Fruit fly (Drosophila melanogaster): ENCODE data around the gene Mpc1.

Gene Mpc1

DNA sequence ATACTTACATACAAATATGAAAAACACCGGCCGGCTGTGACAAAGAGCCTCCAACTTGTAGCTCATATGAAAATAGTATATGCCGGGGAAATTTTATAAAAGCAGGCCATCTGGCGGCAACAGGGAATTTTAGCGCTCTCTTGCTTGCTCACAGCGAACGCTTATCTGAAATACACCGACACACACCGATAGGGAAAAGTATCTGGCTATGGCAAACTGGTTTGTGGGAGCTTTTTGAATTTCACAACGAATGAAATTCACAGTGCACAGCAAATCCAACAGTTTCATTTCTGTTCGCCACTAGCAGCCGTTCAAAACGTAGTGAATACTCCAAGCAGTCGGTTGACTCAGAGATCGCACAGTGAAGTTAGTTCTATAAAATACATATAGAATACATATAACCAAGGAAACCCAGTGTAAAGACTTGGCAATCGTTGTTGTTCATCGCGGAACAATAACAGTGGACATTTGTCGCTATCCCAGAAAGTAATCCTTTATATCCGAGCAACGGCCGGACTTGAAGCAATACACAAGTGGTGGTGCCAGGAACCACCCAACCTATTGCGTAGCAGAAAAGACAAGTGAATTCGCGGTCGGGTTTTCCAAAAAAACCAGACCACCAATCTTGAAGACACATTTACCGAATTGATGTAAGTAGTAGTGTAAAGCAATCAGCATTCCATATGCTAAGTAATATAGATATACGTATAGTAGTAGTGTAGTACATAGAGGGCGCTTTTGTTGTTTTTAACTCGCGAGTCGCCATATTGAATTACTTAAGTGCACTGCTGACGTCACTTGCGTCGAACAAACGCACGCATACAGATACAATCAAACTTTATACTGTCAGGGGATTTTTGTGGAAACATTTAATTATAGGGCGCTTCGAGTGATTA, 10.2 kb downstream of the Mpc1 start (continued):
- TF ChIP-seq CG8632 (GFP tag; optimal IDR thresholded peaks at IDR 0.05): no peak
- peak; percentile 57 for TF ChIP-seq esn (GFP tag; optimal IDR thresholded peaks at IDR 0.05)
- no peak for TF ChIP-seq Ets21C (GFP tag; optimal IDR thresholded peaks at IDR 0.05)
- TF ChIP-seq CG8319 (GFP tag; optimal IDR thresholded peaks at IDR 0.05): no peak
- no peak for TF ChIP-seq CG6276 (GFP tag; optimal IDR thresholded peaks at IDR 0.05)
- TF ChIP-seq Hr39 (GFP tag; optimal IDR thresholded peaks at IDR 0.05): no peak
- peak; percentile 67 for TF ChIP-seq CG9139 (GFP tag; optimal IDR thresholded peaks at IDR 0.05)
- peak; percentile 51 for TF ChIP-seq Met (GFP tag; optimal IDR thresholded peaks at IDR 0.05)
- peak; percentile 33; the same call in 1 of the 3 replicates for TF ChIP-seq eg (GFP tag; IDR thresholded peaks at IDR 0.05)
- TF ChIP-seq CG15336 (GFP tag; IDR thresholded peaks at IDR 0.05): no peak
- TF ChIP-seq CG11762 (GFP tag; optimal IDR thresholded peaks at IDR 0.05; ENCODE audit: insufficient read depth): no peak
- TF ChIP-seq CG32006 (GFP tag; optimal IDR thresholded peaks at IDR 0.05): no peak
- TF ChIP-seq CG6808 (GFP tag; optimal IDR thresholded peaks at IDR 0.05): peak; percentile 17
- TF ChIP-seq spab (GFP tag; optimal IDR thresholded peaks at IDR 0.05): no peak
- TF ChIP-seq Hr4 (GFP tag; optimal IDR thresholded peaks at IDR 0.05): no peak
- peak; percentile 36 for TF ChIP-seq topi (GFP tag; optimal IDR thresholded peaks at IDR 0.05)
- TF ChIP-seq CG8119 (GFP tag; IDR thresholded peaks at IDR 0.05): no peak
- peak; percentile 81 for TF ChIP-seq svp (GFP tag)
- TF ChIP-seq Sox102F (GFP tag; optimal IDR thresholded peaks at IDR 0.05): peak; percentile 63

- TF ChIP-seq topi (GFP tag; optimal IDR thresholded peaks at IDR 0.05) (no peak), Sox14 (GFP tag; optimal IDR thresholded peaks at IDR 0.05) (peak; percentile 16), dsx (GFP tag; optimal IDR thresholded peaks at IDR 0.05; ENCODE audit: poor library complexity, severe bottlenecking) (peak; percentile 36), CG10631 (GFP tag; optimal IDR thresholded peaks at IDR 0.05) (no peak), svp (GFP tag) (peak; percentile 33), Smox (GFP tag; optimal IDR thresholded peaks at IDR 0.05) (no peak), fkh (GFP tag; optimal IDR thresholded peaks at IDR 0.05) (peak; percentile 29), CG11294 (GFP tag; IDR thresholded peaks at IDR 0.05) (no peak), net (GFP tag; optimal IDR thresholded peaks at IDR 0.05) (peak; percentile 15), CG15336 (GFP tag; IDR thresholded peaks at IDR 0.05) (no peak), Eip78C (GFP tag) (peak; percentile 62), CG1621 (tag; optimal IDR thresholded peaks at IDR 0.05) (no peak), dac (GFP tag; optimal IDR thresholded peaks at IDR 0.05) (no peak), CG11762 (GFP tag; optimal IDR thresholded peaks at IDR 0.05; ENCODE audit: insufficient read depth) (no peak), cyc (GFP tag; optimal IDR thresholded peaks at IDR 0.05) (no peak), CG6854 (GFP tag; optimal IDR thresholded peaks at IDR 0.05) (no peak), Eip93F (GFP tag; optimal IDR thresholded peaks at IDR 0.05) (peak; percentile 27), Blimp-1 (GFP tag; optimal IDR thresholded peaks at IDR 0.05) (peak; percentile 12), vri (GFP tag; optimal IDR thresholded peaks at IDR 0.05) (peak; percentile 65), Hr4 (GFP tag; optimal IDR thresholded peaks at IDR 0.05) (no peak), achi (GFP tag; optimal IDR thresholded peaks at IDR 0.05) (no peak), CG11902 (GFP tag; optimal IDR thresholded peaks at IDR 0.05) (no peak), eg (GFP tag; IDR thresholded peaks at IDR 0.05) (peak; percentile 50; the same call in 2 of the 3 replicates)
Measured at dm6 chr3R:18916715-18917253, 11.7 kb downstream of the Mpc1 start.

DNA sequence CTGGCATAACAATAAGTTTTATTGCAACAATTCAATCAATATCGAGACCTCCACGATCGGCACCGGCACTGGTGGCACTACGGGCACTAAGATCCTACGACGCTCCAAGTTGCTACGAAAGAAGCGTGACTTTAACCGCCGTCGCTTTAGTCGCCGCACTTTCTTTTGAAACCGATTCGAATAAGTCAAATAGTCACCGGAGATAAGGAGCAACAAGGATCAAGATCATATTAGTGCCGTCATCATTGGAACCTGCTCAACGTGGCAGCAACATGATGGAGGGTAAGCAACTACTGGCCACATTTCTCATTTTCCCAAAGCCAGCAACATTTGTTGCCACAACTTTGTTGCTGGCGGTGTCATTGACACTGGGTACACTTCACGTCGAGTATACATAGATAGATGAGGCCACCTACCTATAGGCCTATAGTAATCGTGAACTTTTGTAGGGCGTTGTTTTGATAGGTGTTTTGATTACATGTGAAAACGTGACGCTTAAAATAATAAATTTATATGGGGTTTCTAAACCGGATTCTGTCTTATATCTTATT, 12.7 kb downstream of the Mpc1 start:
- TF ChIP-seq CG9139 (GFP tag; optimal IDR thresholded peaks at IDR 0.05) (no peak), CG11902 (GFP tag; optimal IDR thresholded peaks at IDR 0.05) (no peak), dsx (GFP tag; optimal IDR thresholded peaks at IDR 0.05; ENCODE audit: poor library complexity, severe bottlenecking) (peak; percentile 39), topi (GFP tag; optimal IDR thresholded peaks at IDR 0.05) (no peak), fd59A (GFP tag; optimal IDR thresholded peaks at IDR 0.05) (no peak)

Data from whole organism, prepupa.